Fruit fly (Drosophila melanogaster) whole organism, wandering third instar larva: ENCODE measurements around the gene Unc50.

Experiments used
- Abd-B ChIP-seq: fragments of >200 bp; optimal IDR thresholded peaks from 2 replicates; lab custom pipeline; 2017; ENCODE audit warnings: missing biosample characterization, missing genetic modification characterization
- CG32264 ChIP-seq: fragments of 200-800 bp; sonication (Bioruptor generic); optimal IDR thresholded peaks from 2 replicates; lab custom pipeline; 2016; ENCODE audit warnings: missing biosample characterization, missing genetic modification characterization
- CG9705 ChIP-seq: fragments of 200-800 bp; sonication (Bioruptor generic); optimal IDR thresholded peaks from 2 replicates; lab custom pipeline; 2018; ENCODE audit warnings: missing biosample characterization, mild to moderate bottlenecking, missing genetic modification characterization
- CrebA ChIP-seq: fragments of 200-800 bp; sonication (Bioruptor generic); optimal IDR thresholded peaks from 2 replicates; lab custom pipeline; 2016; ENCODE audit warnings: missing biosample characterization, mild to moderate bottlenecking, missing genetic modification characterization, borderline replicate concordance
- Dfd ChIP-seq: fragments of >200 bp; optimal IDR thresholded peaks from 2 replicates; lab custom pipeline; 2017; ENCODE audit warnings: missing biosample characterization, missing genetic modification characterization
- Dif ChIP-seq: fragments of 200-275, 200-300 bp; sonication (Bioruptor generic); optimal IDR thresholded peaks from 2 replicates; lab custom pipeline; 2018; ENCODE audit warnings: missing biosample characterization, missing genetic modification characterization; ENCODE audit not compliant: partially characterized antibody
- GATAd ChIP-seq: sonication (Bioruptor generic); optimal IDR thresholded peaks from 2 replicates; lab custom pipeline; 2016; ENCODE audit warnings: missing biosample characterization, missing genetic modification characterization
- HLH106 ChIP-seq: fragments of 200-800 bp; optimal IDR thresholded peaks from 3 replicates; lab custom pipeline; 2019; ENCODE audit warnings: missing biosample characterization, mild to moderate bottlenecking, missing genetic modification characterization, moderate library complexity
- Hnf4 ChIP-seq: fragments of 200-800 bp; sonication (Bioruptor generic); optimal IDR thresholded peaks from 2 replicates; lab custom pipeline; 2016; ENCODE audit warnings: missing biosample characterization, mild to moderate bottlenecking, missing genetic modification characterization
- Hr78 ChIP-seq: fragments of >200 bp; optimal IDR thresholded peaks from 2 replicates; lab custom pipeline; 2017; ENCODE audit warnings: missing biosample characterization, missing genetic modification characterization
- Hr83 ChIP-seq: fragments of 200-300 bp; sonication (Bioruptor generic); optimal IDR thresholded peaks from 2 replicates; lab custom pipeline; 2016; ENCODE audit warnings: missing biosample characterization, mild to moderate bottlenecking, missing genetic modification characterization, moderate library complexity; ENCODE audit not compliant: poor library complexity, severe bottlenecking
- Jra ChIP-seq: sonication (Bioruptor generic); optimal IDR thresholded peaks from 2 replicates; lab custom pipeline; 2016; ENCODE audit warnings: missing biosample characterization, missing genetic modification characterization
- Mio ChIP-seq: sonication (Bioruptor generic); optimal IDR thresholded peaks from 2 replicates; lab custom pipeline; 2016; ENCODE audit warnings: missing biosample characterization, missing genetic modification characterization
- Myc ChIP-seq: fragments of >200 bp; optimal IDR thresholded peaks from 2 replicates; lab custom pipeline; 2017
- N ChIP-seq: fragments of >200 bp; optimal IDR thresholded peaks from 2 replicates; lab custom pipeline; 2018; ENCODE audit warnings: missing biosample characterization, missing external identifiers, missing genetic modification characterization
- OdsH ChIP-seq: fragments of 200-800 bp; sonication (Bioruptor generic); optimal IDR thresholded peaks from 2 replicates; lab custom pipeline; 2016; ENCODE audit warnings: missing biosample characterization, mild to moderate bottlenecking, missing genetic modification characterization
- Rel ChIP-seq, 2 experiments: fragments of 200-800 bp; sonication (Bioruptor generic) in 1 of 2; optimal IDR thresholded peaks; 2 replicates in 1 of 2; 3 replicates in 1 of 2; lab custom pipeline; 2016 to 2019; ENCODE audit warnings: mild to moderate bottlenecking in 2 of 2, missing biosample characterization in 2 of 2, missing genetic modification characterization in 2 of 2, moderate library complexity in 1 of 2
- Sp1 ChIP-seq: fragments of 200-800 bp; sonication (Bioruptor generic); optimal IDR thresholded peaks from 3 replicates; lab custom pipeline; 2019; ENCODE audit warnings: missing biosample characterization, mild to moderate bottlenecking, missing genetic modification characterization, moderate library complexity
- Vsx2 ChIP-seq: fragments of 200-300, 225-300 bp; sonication (Bioruptor generic); optimal IDR thresholded peaks from 2 replicates; lab custom pipeline; 2018; ENCODE audit warnings: missing biosample characterization, missing genetic modification characterization; ENCODE audit not compliant: partially characterized antibody
- br ChIP-seq: fragments of 200-800 bp; sonication (Bioruptor generic); optimal IDR thresholded peaks from 2 replicates; lab custom pipeline; 2016; ENCODE audit warnings: missing biosample characterization, missing genetic modification characterization
- brk ChIP-seq: fragments of 200-800 bp; sonication (Bioruptor generic); optimal IDR thresholded peaks from 2 replicates; lab custom pipeline; 2016; ENCODE audit warnings: missing biosample characterization, mild to moderate bottlenecking, missing genetic modification characterization
- dl ChIP-seq, 2 experiments: fragments of 175-275, 200-275 bp in 1 of 2; fragments of 200-275 bp in 1 of 2; sonication (Bioruptor generic); optimal IDR thresholded peaks; lab custom pipeline; 2018; ENCODE audit warnings: mild to moderate bottlenecking in 2 of 2, missing biosample characterization in 2 of 2, missing genetic modification characterization in 2 of 2, moderate library complexity in 2 of 2; ENCODE audit not compliant: partially characterized antibody in 2 of 2, insufficient read depth in 1 of 2
- dmrt93B ChIP-seq: fragments of 200-800 bp; sonication (Bioruptor generic); optimal IDR thresholded peaks from 2 replicates; lab custom pipeline; 2018; ENCODE audit warnings: missing biosample characterization, mild to moderate bottlenecking, missing genetic modification characterization
- dsf ChIP-seq: sonication (Bioruptor generic); optimal IDR thresholded peaks from 2 replicates; lab custom pipeline; 2016; ENCODE audit warnings: missing biosample characterization, missing genetic modification characterization, borderline replicate concordance
- ey ChIP-seq: fragments of 200-800 bp; sonication (Bioruptor generic); optimal IDR thresholded peaks from 2 replicates; lab custom pipeline; 2016; ENCODE audit warnings: missing biosample characterization, missing genetic modification characterization
- foxo ChIP-seq, 2 experiments: fragments of 200-800 bp; sonication (Bioruptor generic); optimal IDR thresholded peaks; 2 replicates in 1 of 2; 3 replicates in 1 of 2; lab custom pipeline; 2016 to 2017; ENCODE audit warnings: missing biosample characterization in 2 of 2, missing genetic modification characterization in 2 of 2
- h ChIP-seq: fragments of 200-800 bp; sonication (Bioruptor generic); optimal IDR thresholded peaks from 3 replicates; lab custom pipeline; 2016; ENCODE audit warnings: missing biosample characterization, mild to moderate bottlenecking, missing genetic modification characterization
- jim ChIP-seq: fragments of 175-275, 200-325 bp; sonication (Bioruptor generic); optimal IDR thresholded peaks from 2 replicates; lab custom pipeline; 2016; ENCODE audit warnings: missing biosample characterization, mild to moderate bottlenecking, missing genetic modification characterization
- lola ChIP-seq: fragments of >200 bp; optimal IDR thresholded peaks from 2 replicates; lab custom pipeline; 2017; ENCODE audit warnings: missing biosample characterization, missing genetic modification characterization
- psq ChIP-seq: fragments of 200-800 bp; sonication (Bioruptor generic); optimal IDR thresholded peaks from 3 replicates; lab custom pipeline; 2017; ENCODE audit warnings: missing biosample characterization, mild to moderate bottlenecking, missing genetic modification characterization, moderate library complexity
- rgr ChIP-seq: fragments of 200-800 bp; sonication (Bioruptor generic); optimal IDR thresholded peaks from 3 replicates; lab custom pipeline; 2016; ENCODE audit warnings: missing biosample characterization, mild to moderate bottlenecking, missing genetic modification characterization
- sage ChIP-seq: fragments of 200-800 bp; sonication (Bioruptor generic); optimal IDR thresholded peaks from 2 replicates; lab custom pipeline; 2016; ENCODE audit warnings: missing biosample characterization, mild to moderate bottlenecking, missing genetic modification characterization
- usp ChIP-seq: fragments of >200 bp; optimal IDR thresholded peaks from 2 replicates; lab custom pipeline; 2017; ENCODE audit warnings: missing biosample characterization, missing genetic modification characterization
- woc ChIP-seq: sonication (Bioruptor generic); optimal IDR thresholded peaks from 2 replicates; lab custom pipeline; 2016; ENCODE audit warnings: missing biosample characterization, mild to moderate bottlenecking, missing genetic modification characterization

Unc50 gene

DNA sequence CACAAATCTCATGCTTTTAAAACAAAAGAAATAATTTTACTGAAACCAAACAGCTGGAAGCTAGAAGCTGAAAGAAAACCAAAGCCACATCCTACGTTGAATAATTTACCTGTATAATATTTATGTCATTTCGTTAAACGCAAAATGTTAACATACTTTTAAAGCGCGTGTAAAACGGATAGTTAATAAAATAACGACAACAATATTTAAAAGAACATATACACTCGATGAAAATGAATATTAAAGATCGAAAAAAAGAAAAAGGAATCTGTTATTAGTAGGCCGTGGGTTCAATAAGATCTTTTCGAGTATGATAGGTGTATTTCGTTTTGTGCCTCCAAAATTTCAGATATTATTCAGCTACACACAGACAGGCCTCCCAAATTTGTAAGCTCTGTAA is 44.7 kb upstream of the Unc50 start, which contains the start of gene CG8136:
Gene CG8136 (plus strand): TSS at position 301 of the 400 bp plus-strand sequence.
- TF ChIP-seq CG9705 (GFP tag; lab: Kevin White, UChicago): no peak
- TF ChIP-seq Abd-B (GFP tag; lab: Kevin White, UChicago): no peak
- TF ChIP-seq dmrt93B: no peak
- TF ChIP-seq Dfd: no peak
- TF ChIP-seq Mio (GFP tag; lab: Kevin White, UChicago): no peak
- TF ChIP-seq ey: no peak
- no peak for TF ChIP-seq br (GFP tag; lab: Kevin White, UChicago)
- no peak for TF ChIP-seq Rel (GFP tag; optimal IDR thresholded peaks at IDR 0.05; lab: Kevin White, UChicago)
- no peak for TF ChIP-seq Rel (tag; optimal IDR thresholded peaks at IDR 0.05; lab: Kevin White, UChicago)
- no peak for TF ChIP-seq N (GFP tag; lab: Kevin White, UChicago)
- TF ChIP-seq GATAd (GFP tag; lab: Kevin White, UChicago): no peak
- no peak for TF ChIP-seq Dif (GFP tag; lab: Kevin White, UChicago)
- TF ChIP-seq usp: no peak

dm6 chr3R:8718898-8719297 is 42.5 kb upstream of the Unc50 start, which contains the start of gene CG11760:
CG11760 (plus strand) TSS chr3R:8719198.
- TF ChIP-seq GATAd (GFP tag; lab: Kevin White, UChicago) (no peak), Hnf4 (GFP tag; lab: Kevin White, UChicago) (no peak), h (GFP tag; lab: Kevin White, UChicago) (no peak), usp (no peak), Hr78 (GFP tag; lab: Kevin White, UChicago) (no peak), foxo (GFP tag; optimal IDR thresholded peaks at IDR 0.05; lab: Kevin White, UChicago) (no peak), CG9705 (GFP tag; lab: Kevin White, UChicago) (no peak), br (GFP tag; lab: Kevin White, UChicago) (no peak), psq (GFP tag; lab: Kevin White, UChicago) (no peak), CG32264 (GFP tag; lab: Kevin White, UChicago) (no peak)

DNA sequence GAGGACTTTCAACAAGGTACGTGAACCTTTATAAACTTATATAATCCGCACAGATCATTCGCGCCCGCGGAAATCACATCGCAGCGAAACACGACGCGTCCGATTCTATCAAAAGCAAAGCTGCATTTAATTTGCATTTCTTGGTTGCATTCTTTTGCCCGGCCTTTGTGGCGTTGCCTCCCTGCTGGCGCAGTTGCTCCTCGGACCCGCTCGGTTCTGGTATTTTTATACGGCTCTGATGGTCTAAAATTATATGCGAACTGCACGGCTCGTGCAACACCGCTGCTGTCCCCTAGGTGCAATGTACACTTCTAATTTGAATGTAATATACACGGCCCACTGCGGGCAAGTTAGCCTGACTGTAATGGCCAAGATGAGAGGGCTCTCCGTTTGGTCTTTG is 41.9 kb upstream of the Unc50 start, which contains the start of gene Cks85A:
Gene Cks85A (minus strand): TSS at position 101 of the 400 bp plus-strand sequence.
- TF ChIP-seq Rel (GFP tag; optimal IDR thresholded peaks at IDR 0.05; lab: Kevin White, UChicago): no peak
- peak; percentile 25 for TF ChIP-seq Rel (tag; optimal IDR thresholded peaks at IDR 0.05; lab: Kevin White, UChicago)
- TF ChIP-seq dmrt93B: no peak
- no peak for TF ChIP-seq Hr83 (GFP tag; lab: Kevin White, UChicago)
- no peak for TF ChIP-seq Hr78 (GFP tag; lab: Kevin White, UChicago)
- no peak for TF ChIP-seq HLH106 (tag; lab: Kevin White, UChicago)
- TF ChIP-seq ey: no peak

DNA sequence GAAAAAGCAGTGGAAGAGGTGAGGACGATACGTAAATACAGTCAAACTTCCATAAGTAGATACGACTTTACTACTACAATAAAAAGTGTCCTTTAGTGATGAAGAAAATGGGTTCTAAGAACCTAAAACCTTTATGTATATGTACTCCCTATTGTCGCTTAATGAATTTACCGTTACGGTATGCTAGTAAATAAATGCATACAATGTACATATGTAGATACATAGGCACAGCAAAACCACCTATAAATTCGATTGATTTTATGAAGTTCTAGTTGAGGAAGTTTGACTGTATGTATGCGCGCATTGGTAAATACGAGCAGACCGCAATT is 40.1 kb upstream of the Unc50 start:
- TF ChIP-seq ey (peak; percentile 10), Abd-B (GFP tag; lab: Kevin White, UChicago) (no peak), N (GFP tag; lab: Kevin White, UChicago) (no peak), dmrt93B (no peak), lola (no peak), Hnf4 (GFP tag; lab: Kevin White, UChicago) (no peak), OdsH (peak; percentile 6)
- TF ChIP-seq, all 38 proteins: peak for 2

dm6 chr3R:8715851-8716550 is 39.6 kb upstream of the Unc50 start, which contains the start of gene TMEM216:
TMEM216 (plus strand) TSS chr3R:8716243.
- TF ChIP-seq jim (GFP tag; lab: Kevin White, UChicago) (no peak), Rel (GFP tag; optimal IDR thresholded peaks at IDR 0.05; lab: Kevin White, UChicago) (no peak), Rel (tag; optimal IDR thresholded peaks at IDR 0.05; lab: Kevin White, UChicago) (peak; percentile 58), psq (GFP tag; lab: Kevin White, UChicago) (peak; percentile 2), rgr (GFP tag; lab: Kevin White, UChicago) (peak; percentile 1)

DNA sequence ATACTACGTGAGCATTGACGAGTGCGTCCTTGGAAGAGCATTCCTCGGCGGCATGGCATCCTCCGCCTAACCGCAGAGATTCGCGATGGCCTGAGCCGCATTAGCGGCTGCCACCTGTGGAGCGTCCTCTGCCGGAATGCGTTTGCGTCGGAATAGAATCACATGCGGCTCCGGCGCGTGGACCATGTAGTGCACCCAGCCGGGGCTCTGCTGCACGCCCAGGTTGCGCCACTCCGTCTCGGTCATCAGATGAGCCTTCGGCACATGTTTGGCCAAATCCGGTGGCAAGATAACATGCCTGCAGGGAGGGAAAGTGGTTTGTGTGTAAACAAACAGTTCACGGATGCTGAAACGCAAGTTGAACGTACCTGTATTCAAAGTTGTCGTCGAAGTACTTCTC is 39.0 kb upstream of the Unc50 start:
- TF ChIP-seq woc (no peak), jim (GFP tag; lab: Kevin White, UChicago) (no peak), dl (GFP tag; optimal IDR thresholded peaks at IDR 0.05; lab: Kevin White, UChicago; ENCODE audit: insufficient read depth in 1 of 2, partially characterized antibody in 2 of 2) (no peak), dsf (no peak), br (GFP tag; lab: Kevin White, UChicago) (no peak), sage (GFP tag; lab: Kevin White, UChicago) (no peak), Hnf4 (GFP tag; lab: Kevin White, UChicago) (no peak), Myc (lab: Kevin White, UChicago) (no peak), Mio (GFP tag; lab: Kevin White, UChicago) (no peak), Sp1 (no peak), Vsx2 (GFP tag; lab: Kevin White, UChicago) (no peak), CrebA (no peak), Jra (no peak), N (GFP tag; lab: Kevin White, UChicago) (no peak), ey (no peak), Hr83 (GFP tag; lab: Kevin White, UChicago) (no peak), brk (GFP tag; lab: Kevin White, UChicago) (no peak)
